Worm (Caenorhabditis elegans) whole organism, L3 larva: Measurements from ENCODE around the gene Y53F4B.5.

ENCODE experiments used
- R02D3.7 ChIP-seq: fragments of 150-350 bp; optimal IDR thresholded peaks from 2 replicates; lab custom pipeline; 2014; ENCODE audit warnings: missing biosample characterization, missing genetic modification characterization
- ZK546.5 ChIP-seq: sonication (generic microtip); optimal IDR thresholded peaks from 2 replicates; lab custom pipeline; 2017; ENCODE audit warnings: missing biosample characterization, missing genetic modification characterization
- aly-2 ChIP-seq: fragments of 150-350 bp; optimal IDR thresholded peaks from 2 replicates; lab custom pipeline; 2014; ENCODE audit warnings: missing biosample characterization, missing genetic modification characterization
- ama-1 ChIP-seq: fragments of 150-350 bp; optimal IDR thresholded peaks from 2 replicates; lab custom pipeline; 2018
- ceh-16 ChIP-seq: sonication (generic microtip); optimal IDR thresholded peaks from 2 replicates; lab custom pipeline; 2017; ENCODE audit warnings: missing biosample characterization, missing genetic modification characterization
- ceh-28 ChIP-seq: fragments of 150-350 bp; optimal IDR thresholded peaks from 2 replicates; lab custom pipeline; 2014; ENCODE audit warnings: missing biosample characterization, missing genetic modification reagents, missing genetic modification characterization
- ceh-82 ChIP-seq: fragments of 150-350 bp; optimal IDR thresholded peaks from 2 replicates; lab custom pipeline; 2014; ENCODE audit warnings: missing biosample characterization, missing genetic modification characterization
- ceh-9 ChIP-seq: sonication (generic microtip); optimal IDR thresholded peaks from 2 replicates; lab custom pipeline; 2018; ENCODE audit warnings: missing biosample characterization, missing genetic modification characterization
- daf-12 ChIP-seq: fragments of 150-350 bp; optimal IDR thresholded peaks from 2 replicates; lab custom pipeline; 2014; ENCODE audit warnings: missing biosample characterization, missing genetic modification reagents, missing genetic modification characterization
- egl-27 ChIP-seq: sonication (generic microtip); optimal IDR thresholded peaks from 4 replicates; lab custom pipeline; 2017; ENCODE audit warnings: missing biosample characterization, missing genetic modification reagents, missing genetic modification characterization
- egl-5 ChIP-seq: fragments of 150-350 bp; optimal IDR thresholded peaks from 2 replicates; lab custom pipeline; 2017; ENCODE audit warnings: missing biosample characterization, missing genetic modification reagents, missing genetic modification characterization, inconsistent platforms
- elt-1 ChIP-seq: fragments of 150-350 bp; optimal IDR thresholded peaks from 2 replicates; lab custom pipeline; 2014; ENCODE audit warnings: missing biosample characterization, missing genetic modification characterization
- elt-2 ChIP-seq: sonication (generic microtip); optimal IDR thresholded peaks from 2 replicates; lab custom pipeline; 2016; ENCODE audit warnings: missing genetic modification reagents, mild to moderate bottlenecking, missing genetic modification characterization, missing compliant biosample characterization
- elt-3 ChIP-seq, 3 experiments: fragments of 150-350 bp in 1 of 3; sonication (generic microtip) in 2 of 3; optimal IDR thresholded peaks; 2 replicates in 2 of 3; 4 replicates in 1 of 3; lab custom pipeline; 2014 to 2017; ENCODE audit warnings: missing biosample characterization in 3 of 3, missing genetic modification characterization in 3 of 3
- eor-1 ChIP-seq, 2 experiments: fragments of 150-350 bp; optimal IDR thresholded peaks; 2 replicates each; lab custom pipeline; 2014 to 2018; ENCODE audit warnings: missing biosample characterization in 2 of 2, missing genetic modification characterization in 2 of 2
- fkh-10 ChIP-seq: sonication (generic microtip); optimal IDR thresholded peaks from 2 replicates; lab custom pipeline; 2017; ENCODE audit warnings: missing biosample characterization, missing genetic modification reagents, missing genetic modification characterization
- fkh-2 ChIP-seq: fragments of 150-350 bp; optimal IDR thresholded peaks from 2 replicates; lab custom pipeline; 2014; ENCODE audit warnings: missing biosample characterization, missing genetic modification reagents, missing genetic modification characterization
- fos-1 ChIP-seq: fragments of 150-350 bp; optimal IDR thresholded peaks from 2 replicates; lab custom pipeline; 2014; ENCODE audit warnings: missing biosample characterization, missing genetic modification characterization
- hmg-11 ChIP-seq: sonication (generic microtip); optimal IDR thresholded peaks from 2 replicates; lab custom pipeline; 2016; ENCODE audit warnings: missing genetic modification characterization, missing compliant biosample characterization
- jun-1 ChIP-seq: fragments of 150-350 bp; optimal IDR thresholded peaks from 2 replicates; lab custom pipeline; 2014; ENCODE audit warnings: missing biosample characterization, missing genetic modification reagents, missing genetic modification characterization
- lin-15B ChIP-seq: fragments of 150-350 bp; optimal IDR thresholded peaks from 2 replicates; lab custom pipeline; 2014; ENCODE audit warnings: missing biosample characterization, missing genetic modification characterization
- lin-39 ChIP-seq: fragments of 150-350 bp; optimal IDR thresholded peaks from 2 replicates; lab custom pipeline; 2018; ENCODE audit warnings: missing biosample characterization, missing genetic modification reagents, missing genetic modification characterization
- lsy-12 ChIP-seq: sonication (generic microtip); optimal IDR thresholded peaks from 2 replicates; lab custom pipeline; 2016; ENCODE audit warnings: mild to moderate bottlenecking, missing genetic modification characterization, missing compliant biosample characterization
- mdl-1 ChIP-seq: fragments of 150-350 bp; optimal IDR thresholded peaks from 2 replicates; lab custom pipeline; 2014; ENCODE audit warnings: missing biosample characterization, missing genetic modification characterization
- mml-1 ChIP-seq: fragments of 150-350 bp; sonication (generic microtip); optimal IDR thresholded peaks from 3 replicates; lab custom pipeline; 2014; ENCODE audit warnings: missing biosample characterization, missing genetic modification characterization
- nfya-1 ChIP-seq: sonication (generic microtip); optimal IDR thresholded peaks from 2 replicates; lab custom pipeline; 2017; ENCODE audit warnings: missing genetic modification characterization, mild to moderate bottlenecking, missing compliant biosample characterization, antibody characterized with exemption, moderate library complexity; ENCODE audit not compliant: insufficient read depth
- nhr-11 ChIP-seq: fragments of 150-350 bp; optimal IDR thresholded peaks from 2 replicates; lab custom pipeline; 2014; ENCODE audit warnings: missing biosample characterization, missing genetic modification characterization
- nhr-12 ChIP-seq: fragments of 150-350 bp; optimal IDR thresholded peaks from 2 replicates; lab custom pipeline; 2014; ENCODE audit warnings: missing biosample characterization, missing genetic modification characterization
- nhr-23 ChIP-seq: fragments of 150-350 bp; optimal IDR thresholded peaks from 2 replicates; lab custom pipeline; 2014; ENCODE audit warnings: missing biosample characterization, missing genetic modification reagents, missing genetic modification characterization
- nhr-237 ChIP-seq: fragments of 150-350 bp; optimal IDR thresholded peaks from 2 replicates; lab custom pipeline; 2014; ENCODE audit warnings: missing biosample characterization, missing genetic modification characterization
- nhr-25 ChIP-seq: sonication (generic microtip); optimal IDR thresholded peaks from 2 replicates; lab custom pipeline; 2017; ENCODE audit warnings: missing biosample characterization, missing genetic modification characterization
- nhr-28 ChIP-seq: fragments of 150-350 bp; optimal IDR thresholded peaks from 2 replicates; lab custom pipeline; 2014; ENCODE audit warnings: missing biosample characterization, missing genetic modification characterization
- nhr-43 ChIP-seq: sonication (generic microtip); optimal IDR thresholded peaks from 2 replicates; lab custom pipeline; 2016; ENCODE audit warnings: mild to moderate bottlenecking, missing genetic modification characterization, missing compliant biosample characterization; ENCODE audit not compliant: poor library complexity, severe bottlenecking
- nhr-67 ChIP-seq: fragments of 150-350 bp; optimal IDR thresholded peaks from 2 replicates; lab custom pipeline; 2014; ENCODE audit warnings: missing biosample characterization, missing genetic modification characterization
- nhr-76 ChIP-seq: fragments of 150-350 bp; sonication (generic microtip); optimal IDR thresholded peaks from 5 replicates; lab custom pipeline; 2014; ENCODE audit warnings: missing biosample characterization, missing genetic modification characterization
- nhr-77 ChIP-seq: fragments of 150-350 bp; optimal IDR thresholded peaks from 2 replicates; lab custom pipeline; 2014; ENCODE audit warnings: missing biosample characterization, missing genetic modification characterization
- pha-4 ChIP-seq: fragments of 150-350 bp; optimal IDR thresholded peaks from 2 replicates; lab custom pipeline; 2014; ENCODE audit warnings: missing biosample characterization, missing genetic modification reagents, missing genetic modification characterization
- pqm-1 ChIP-seq: fragments of 150-350 bp; optimal IDR thresholded peaks from 2 replicates; lab custom pipeline; 2017; ENCODE audit warnings: missing biosample characterization, missing genetic modification characterization, inconsistent platforms
- sea-2 ChIP-seq: fragments of 150-350 bp; sonication (generic microtip); optimal IDR thresholded peaks from 4 replicates; lab custom pipeline; 2014; ENCODE audit warnings: missing biosample characterization, missing genetic modification reagents, missing genetic modification characterization
- skn-1 ChIP-seq: fragments of 150-350 bp; optimal IDR thresholded peaks from 2 replicates; lab custom pipeline; 2014; ENCODE audit warnings: missing biosample characterization, missing genetic modification characterization
- snpc-4 ChIP-seq: fragments of 150-350 bp; optimal IDR thresholded peaks from 2 replicates; lab custom pipeline; 2014; ENCODE audit warnings: missing biosample characterization, missing genetic modification characterization
- tbx-2 ChIP-seq: sonication (generic microtip); optimal IDR thresholded peaks from 2 replicates; lab custom pipeline; 2016; ENCODE audit warnings: mild to moderate bottlenecking, missing genetic modification characterization, missing compliant biosample characterization
- unc-39 ChIP-seq: sonication (generic microtip); optimal IDR thresholded peaks from 4 replicates; lab custom pipeline; 2017; ENCODE audit warnings: missing biosample characterization, missing genetic modification characterization
- unc-62 ChIP-seq: fragments of 150-350 bp; sonication (generic microtip); optimal IDR thresholded peaks from 4 replicates; lab custom pipeline; 2014; ENCODE audit warnings: missing biosample characterization, missing genetic modification reagents, missing genetic modification characterization
- zag-1 ChIP-seq: fragments of 150-350 bp; optimal IDR thresholded peaks from 2 replicates; lab custom pipeline; 2014; ENCODE audit warnings: missing biosample characterization, missing genetic modification characterization
- ztf-11 ChIP-seq: fragments of 150-350 bp; optimal IDR thresholded peaks from 2 replicates; lab custom pipeline; 2014; ENCODE audit warnings: missing biosample characterization, missing genetic modification characterization
- ztf-4 ChIP-seq: fragments of 150-350 bp; optimal IDR thresholded peaks from 2 replicates; lab custom pipeline; 2014; ENCODE audit warnings: missing biosample characterization, missing genetic modification characterization

Gene Y53F4B.5

ce11 chrII:14983909-14984308, at the start of gene Y53F4B.5:
Gene Y53F4B.5 (minus strand): TSS chrII:14984009.
- TF ChIP-seq skn-1 (tag; lab: Kevin White, UChicago): no peak
- no peak for TF ChIP-seq fkh-2 (tag; lab: Kevin White, UChicago)
- TF ChIP-seq nhr-76: no peak
- no peak for TF ChIP-seq ZK546.5 (tag; lab: Kevin White, UChicago)

- no peak for TF ChIP-seq lin-39 (tag; lab: Kevin White, UChicago)
- no peak for TF ChIP-seq egl-5 (tag; lab: Kevin White, UChicago)
- no peak for TF ChIP-seq nhr-77 (tag; lab: Kevin White, UChicago)
- no peak for TF ChIP-seq ztf-11
- TF ChIP-seq elt-1 (tag; lab: Kevin White, UChicago): no peak
- no peak for TF ChIP-seq snpc-4 (tag; lab: Kevin White, UChicago)
- no peak for TF ChIP-seq ZK546.5 (tag; lab: Kevin White, UChicago)
- TF ChIP-seq tbx-2 (tag; lab: Kevin White, UChicago): no peak
- no peak for TF ChIP-seq egl-27 (tag; lab: Kevin White, UChicago)
- TF ChIP-seq, all 47 proteins: peak for 0
Observed at ce11 chrII:15026389-15026788, 42.6 kb upstream of the Y53F4B.5 start.

- TF ChIP-seq nhr-23: peak; percentile 97
- TF ChIP-seq unc-62 (GFP tag; lab: Kevin White, UChicago): peak; percentile 47
- TF ChIP-seq fos-1: peak; percentile 68
- peak; percentile 92 for TF ChIP-seq lin-15B
- TF ChIP-seq ztf-4 (tag; lab: Kevin White, UChicago): peak; percentile 62
- TF ChIP-seq egl-27 (tag; lab: Kevin White, UChicago): peak; percentile 74
- TF ChIP-seq jun-1 (tag; lab: Kevin White, UChicago): peak; percentile 88
- TF ChIP-seq lsy-12: peak; percentile 94
- no peak for TF ChIP-seq unc-39 (tag; lab: Kevin White, UChicago)
- peak; percentile 38 for TF ChIP-seq elt-1 (tag; lab: Kevin White, UChicago)
- TF ChIP-seq nhr-12: no peak
- TF ChIP-seq nfya-1 (tag; lab: Kevin White, UChicago): peak; percentile 92
- TF ChIP-seq mml-1: no peak
- TF ChIP-seq snpc-4 (tag; lab: Kevin White, UChicago): peak; percentile 100
- TF ChIP-seq daf-12 (tag; lab: Kevin White, UChicago): no peak
- peak; percentile 95 for TF ChIP-seq nhr-77 (tag; lab: Kevin White, UChicago)
- TF ChIP-seq tbx-2 (tag; lab: Kevin White, UChicago): peak; percentile 93
- peak; percentile 80 for TF ChIP-seq elt-2 (tag; lab: Kevin White, UChicago)
- TF ChIP-seq nhr-76: peak; percentile 49
- TF ChIP-seq lin-39 (tag; lab: Kevin White, UChicago): peak; percentile 96
- TF ChIP-seq zag-1: peak; percentile 26
- TF ChIP-seq nhr-67 (tag; lab: Kevin White, UChicago): peak; percentile 52
- peak; percentile 59 for TF ChIP-seq nhr-28 (tag; lab: Kevin White, UChicago)
- no peak for TF ChIP-seq ceh-16 (tag; lab: Kevin White, UChicago)
- peak; percentile 90 for TF ChIP-seq egl-5 (tag; lab: Kevin White, UChicago)
- peak; percentile 86 for TF ChIP-seq pqm-1 (tag; lab: Kevin White, UChicago)
- TF ChIP-seq elt-3 (tag; optimal IDR thresholded peaks at IDR 0.05; lab: Kevin White, UChicago): peak in 1 of 3 experiments; percentile 10
- no peak for TF ChIP-seq ceh-9 (tag; lab: Kevin White, UChicago)
- peak; percentile 97 for TF ChIP-seq pha-4 (tag; lab: Kevin White, UChicago)
- peak; percentile 92 for TF ChIP-seq ama-1 (lab: Kevin White, UChicago)
- peak; percentile 98 for TF ChIP-seq nhr-25 (tag; lab: Kevin White, UChicago)
- peak in 1 of 2 experiments; percentile 13 for TF ChIP-seq eor-1 (tag; optimal IDR thresholded peaks at IDR 0.05; lab: Kevin White, UChicago)
- TF ChIP-seq hmg-11 (tag; lab: Kevin White, UChicago): peak; percentile 99
- TF ChIP-seq mdl-1 (tag; lab: Kevin White, UChicago): peak; percentile 4
- TF ChIP-seq fkh-2 (tag; lab: Kevin White, UChicago): no peak
- TF ChIP-seq R02D3.7 (tag; lab: Kevin White, UChicago): peak; percentile 80
- peak; percentile 96 for TF ChIP-seq nhr-43
- TF ChIP-seq nhr-11 (tag; lab: Kevin White, UChicago): no peak
- TF ChIP-seq ceh-28: peak; percentile 85
- TF ChIP-seq aly-2: peak; percentile 75
- TF ChIP-seq sea-2: no peak
- no peak for TF ChIP-seq ZK546.5 (tag; lab: Kevin White, UChicago)
- TF ChIP-seq fkh-10 (GFP tag; lab: Kevin White, UChicago): peak; percentile 88
- no peak for TF ChIP-seq nhr-237 (tag; lab: Kevin White, UChicago)
- peak; percentile 90 for TF ChIP-seq skn-1 (tag; lab: Kevin White, UChicago)
- no peak for TF ChIP-seq ztf-11
- TF ChIP-seq ceh-82 (tag; lab: Kevin White, UChicago): peak; percentile 88
- TF ChIP-seq, all 47 proteins: peak for 35
Observed at ce11 chrII:15025599-15026164, 41.9 kb upstream of the Y53F4B.5 start, which contains the start of gene cmtr-1. Gene cmtr-1 (plus strand): TSS chrII:15026114.
